Worm (Caenorhabditis elegans): ENCODE measurements around the gene osta-2.
A peak's percentile ranks its signal among the peaks of the same experiment; 100 is the strongest.

The osta-2 gene

DNA sequence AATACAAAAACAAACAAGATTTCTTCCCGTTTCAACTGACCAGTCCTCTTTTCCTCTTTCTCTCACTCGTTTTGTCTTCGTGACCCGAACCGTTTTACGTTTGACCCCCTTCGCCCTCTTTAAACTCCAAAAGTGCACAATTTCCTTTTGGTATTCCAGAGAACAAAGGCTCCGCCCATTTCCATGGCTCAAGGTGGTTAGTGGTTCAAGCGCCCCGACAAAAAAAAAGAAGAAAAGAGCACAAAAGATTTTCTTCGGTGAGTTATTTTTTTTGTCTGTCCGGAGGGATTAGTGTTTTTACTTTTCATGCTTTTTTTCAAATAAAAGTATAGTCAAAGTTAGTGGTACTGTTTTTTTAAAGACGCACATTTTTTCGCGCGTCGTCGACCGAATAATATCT is at the start of gene osta-2:
TSS of gene osta-2 (plus strand) at position 160 of the 400 bp plus-strand sequence.
- TF ChIP-seq drap-1 (GFP tag; optimal IDR thresholded peaks at IDR 0.05), result no peak
- no peak for TF ChIP-seq nhr-28 (tag; optimal IDR thresholded peaks at IDR 0.05)
- no peak for TF ChIP-seq nhr-76 (tag; optimal IDR thresholded peaks at IDR 0.05)
- TF ChIP-seq nhr-237 (tag; optimal IDR thresholded peaks at IDR 0.05), result no peak
- TF ChIP-seq pha-4 (tag; optimal IDR thresholded peaks at IDR 0.05), result no peak
- TF ChIP-seq mls-2 (tag; optimal IDR thresholded peaks at IDR 0.05), result no peak
- TF ChIP-seq flh-1 (GFP tag; optimal IDR thresholded peaks at IDR 0.05), result no peak
- TF ChIP-seq blmp-1 (tag; optimal IDR thresholded peaks at IDR 0.05), result no peak
- TF ChIP-seq bed-3 (GFP tag; optimal IDR thresholded peaks at IDR 0.05), result no peak
- no peak for TF ChIP-seq ham-2 (GFP tag; optimal IDR thresholded peaks at IDR 0.05)
- no peak for TF ChIP-seq lin-32 (GFP tag; optimal IDR thresholded peaks at IDR 0.05)

DNA sequence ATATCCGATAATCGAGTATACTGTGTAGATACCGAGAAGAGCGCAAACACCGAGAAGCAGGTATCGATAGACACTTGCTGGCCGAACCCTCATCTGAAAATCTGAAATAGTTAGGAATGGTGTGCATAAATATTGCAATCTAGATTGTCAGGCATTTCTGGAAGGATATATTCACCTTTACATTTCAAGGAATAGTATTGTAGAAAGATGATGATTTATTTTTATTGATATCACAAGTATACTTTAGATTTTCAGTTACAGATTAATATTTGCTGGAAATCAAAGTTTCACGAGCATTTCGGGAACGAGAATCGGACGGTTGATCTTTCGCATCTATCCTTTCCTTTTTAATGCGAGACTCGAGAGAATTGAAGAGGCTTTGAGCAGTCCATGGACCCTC is 47.8 kb upstream of the osta-2 start, which contains the start of gene fut-3:
TSS of gene fut-3 (minus strand) at position 101 of the 400 bp plus-strand sequence.
- TF ChIP-seq flh-1 (GFP tag; optimal IDR thresholded peaks at IDR 0.05) (no peak), nhr-237 (tag; optimal IDR thresholded peaks at IDR 0.05) (no peak), mls-2 (tag; optimal IDR thresholded peaks at IDR 0.05) (no peak), tbx-8 (GFP tag; optimal IDR thresholded peaks at IDR 0.05) (no peak), lin-32 (GFP tag; optimal IDR thresholded peaks at IDR 0.05) (no peak), cnd-1 (tag; optimal IDR thresholded peaks at IDR 0.05) (no peak), lin-13 (tag; optimal IDR thresholded peaks at IDR 0.05) (no peak), ztf-11 (tag; optimal IDR thresholded peaks at IDR 0.05) (no peak), sem-2 (GFP tag; optimal IDR thresholded peaks at IDR 0.05) (no peak), elt-3 (tag; optimal IDR thresholded peaks at IDR 0.05) (no peak), unc-39 (tag; optimal IDR thresholded peaks at IDR 0.05) (no peak), nhr-12 (tag; optimal IDR thresholded peaks at IDR 0.05) (no peak), blmp-1 (tag; optimal IDR thresholded peaks at IDR 0.05) (no peak), sptf-1 (tag; optimal IDR thresholded peaks at IDR 0.05) (no peak), unc-120 (tag; optimal IDR thresholded peaks at IDR 0.05; ENCODE audit: poor library complexity, severe bottlenecking) (no peak), mep-1 (tag; optimal IDR thresholded peaks at IDR 0.05) (no peak), mab-5 (tag; optimal IDR thresholded peaks at IDR 0.05) (no peak), ceh-83 (GFP tag; optimal IDR thresholded peaks at IDR 0.05) (no peak)

- TF ChIP-seq nhr-76 (tag; optimal IDR thresholded peaks at IDR 0.05) (no peak), nhr-237 (tag; optimal IDR thresholded peaks at IDR 0.05) (no peak), ceh-39 (tag; optimal IDR thresholded peaks at IDR 0.05) (no peak), elt-3 (tag; optimal IDR thresholded peaks at IDR 0.05) (no peak), tbx-8 (GFP tag; optimal IDR thresholded peaks at IDR 0.05) (no peak)
Observed at ce11 chrII:5660155-5660554, 47.3 kb upstream of the osta-2 start.

- TF ChIP-seq nhr-28 (tag; optimal IDR thresholded peaks at IDR 0.05) (no peak), lin-13 (tag; optimal IDR thresholded peaks at IDR 0.05) (peak; percentile 73), ceh-83 (GFP tag; optimal IDR thresholded peaks at IDR 0.05) (no peak), lsy-2 (tag; optimal IDR thresholded peaks at IDR 0.05) (peak; percentile 86), drap-1 (GFP tag; optimal IDR thresholded peaks at IDR 0.05) (peak; percentile 70), lin-32 (GFP tag; optimal IDR thresholded peaks at IDR 0.05) (no peak), bed-3 (GFP tag; optimal IDR thresholded peaks at IDR 0.05) (no peak), cnd-1 (tag; optimal IDR thresholded peaks at IDR 0.05) (peak; percentile 80), unc-120 (tag; optimal IDR thresholded peaks at IDR 0.05; ENCODE audit: poor library complexity, severe bottlenecking) (peak; percentile 74), blmp-1 (tag; optimal IDR thresholded peaks at IDR 0.05) (no peak), hlh-1 (tag; optimal IDR thresholded peaks at IDR 0.05) (peak; percentile 55), ceh-39 (tag; optimal IDR thresholded peaks at IDR 0.05) (no peak), unc-39 (tag; optimal IDR thresholded peaks at IDR 0.05) (no peak), mep-1 (tag; optimal IDR thresholded peaks at IDR 0.05) (peak; percentile 42), ham-2 (GFP tag; optimal IDR thresholded peaks at IDR 0.05) (peak; percentile 78), snpc-4 (tag; optimal IDR thresholded peaks at IDR 0.05) (no peak), sptf-1 (tag; optimal IDR thresholded peaks at IDR 0.05) (peak; percentile 85), ces-1 (GFP tag; optimal IDR thresholded peaks at IDR 0.05) (peak; percentile 36), nhr-76 (tag; optimal IDR thresholded peaks at IDR 0.05) (no peak), nhr-12 (tag; optimal IDR thresholded peaks at IDR 0.05) (no peak), flh-1 (GFP tag; optimal IDR thresholded peaks at IDR 0.05) (peak; percentile 32), M03D4.4 (tag; optimal IDR thresholded peaks at IDR 0.05) (peak; percentile 67), ztf-11 (tag; optimal IDR thresholded peaks at IDR 0.05) (peak; percentile 20), unc-62 (GFP tag; optimal IDR thresholded peaks at IDR 0.05) (peak; percentile 42), pha-4 (tag; optimal IDR thresholded peaks at IDR 0.05) (peak; percentile 53), mab-5 (tag; optimal IDR thresholded peaks at IDR 0.05) (peak; percentile 48), nhr-237 (tag; optimal IDR thresholded peaks at IDR 0.05) (no peak), mls-2 (tag; optimal IDR thresholded peaks at IDR 0.05) (peak; percentile 40), zip-8 (tag; optimal IDR thresholded peaks at IDR 0.05) (no peak), elt-3 (tag; optimal IDR thresholded peaks at IDR 0.05) (no peak), nhr-2 (tag; optimal IDR thresholded peaks at IDR 0.05) (no peak), elt-1 (tag; optimal IDR thresholded peaks at IDR 0.05; ENCODE audit: borderline replicate concordance, insufficient read depth) (no peak), ceh-43 (GFP tag; optimal IDR thresholded peaks at IDR 0.05) (no peak), tbx-8 (GFP tag; optimal IDR thresholded peaks at IDR 0.05) (no peak), sem-2 (GFP tag; optimal IDR thresholded peaks at IDR 0.05) (no peak)
Observed at ce11 chrII:5660736-5661734, 46.5 kb upstream of the osta-2 start, which contains the start of the genes ift-43 and mdt-26. TSS of gene ift-43 (minus strand) at chrII:5660786. TSS of gene mdt-26 (plus strand) at chrII:5661181.
